Worm (Caenorhabditis elegans): ENCODE results near the gene C15H9.4.

C15H9.4 gene

ce11 chrX:6050849-6051248 is 46.6 kb upstream of the C15H9.4 start (continued):
- TF ChIP-seq lin-13 (GFP tag; optimal IDR thresholded peaks at IDR 0.05) (no peak), dsc-1 (tag; optimal IDR thresholded peaks at IDR 0.05) (no peak)

- TF ChIP-seq mep-1 (tag; optimal IDR thresholded peaks at IDR 0.05) (peak; percentile 32), lin-15B (tag; optimal IDR thresholded peaks at IDR 0.05) (no peak), jun-1 (tag; optimal IDR thresholded peaks at IDR 0.05) (no peak), fkh-10 (GFP tag; optimal IDR thresholded peaks at IDR 0.05) (no peak), C34B4.2 (tag; optimal IDR thresholded peaks at IDR 0.05) (no peak), F16B12.6 (tag; optimal IDR thresholded peaks at IDR 0.05) (peak; percentile 85), alr-1 (tag; optimal IDR thresholded peaks at IDR 0.05; ENCODE audit: borderline replicate concordance) (no peak), egl-13 (tag; optimal IDR thresholded peaks at IDR 0.05) (no peak), fos-1 (tag; optimal IDR thresholded peaks at IDR 0.05) (no peak), xbp-1 (tag; optimal IDR thresholded peaks at IDR 0.05) (peak; percentile 56), aha-1 (tag; optimal IDR thresholded peaks at IDR 0.05) (no peak), ceh-82 (tag; optimal IDR thresholded peaks at IDR 0.05) (peak in 1 of 3 experiments; percentile 29), unc-30 (tag; optimal IDR thresholded peaks at IDR 0.05) (no peak), zag-1 (tag; optimal IDR thresholded peaks at IDR 0.05) (no peak), mdl-1 (tag; optimal IDR thresholded peaks at IDR 0.05) (no peak), nhr-237 (tag; optimal IDR thresholded peaks at IDR 0.05) (no peak), nhr-71 (tag; optimal IDR thresholded peaks at IDR 0.05) (peak; percentile 28), ceh-8 (GFP tag; optimal IDR thresholded peaks at IDR 0.05) (no peak), ztf-4 (tag; optimal IDR thresholded peaks at IDR 0.05) (no peak), nhr-76 (tag; optimal IDR thresholded peaks at IDR 0.05) (no peak), ets-5 (GFP tag; IDR thresholded peaks at IDR 0.05) (no peak), lin-13 (GFP tag; optimal IDR thresholded peaks at IDR 0.05) (no peak), irx-1 (tag; optimal IDR thresholded peaks at IDR 0.05) (peak; percentile 37), ces-1 (GFP tag; optimal IDR thresholded peaks at IDR 0.05) (no peak), mef-2 (tag; optimal IDR thresholded peaks at IDR 0.05) (no peak), nhr-85 (tag) (peak; percentile 12), lsy-2 (tag; optimal IDR thresholded peaks at IDR 0.05) (peak in 1 of 2 experiments; percentile 35), nhr-19 (GFP tag; conservative IDR thresholded peaks at IDR 0.05) (no peak), skn-1 (tag; optimal IDR thresholded peaks at IDR 0.05) (no peak), nhr-11 (tag; optimal IDR thresholded peaks at IDR 0.05) (no peak), hlh-4 (tag; optimal IDR thresholded peaks at IDR 0.05) (no peak), snpc-4 (tag; optimal IDR thresholded peaks at IDR 0.05) (no peak), dpl-1 (GFP tag; optimal IDR thresholded peaks at IDR 0.05) (peak in 2 of 3 experiments; percentile 3 to 23), egl-27 (tag; optimal IDR thresholded peaks at IDR 0.05) (no peak), elt-3 (tag; optimal IDR thresholded peaks at IDR 0.05) (no peak), unc-86 (tag; optimal IDR thresholded peaks at IDR 0.05) (no peak), C16A3.4 (tag; optimal IDR thresholded peaks at IDR 0.05) (no peak), nhr-12 (tag; optimal IDR thresholded peaks at IDR 0.05) (no peak), sptf-1 (tag; optimal IDR thresholded peaks at IDR 0.05) (no peak), unc-62 (GFP tag; optimal IDR thresholded peaks at IDR 0.05) (no peak), unc-130 (tag; optimal IDR thresholded peaks at IDR 0.05) (peak; percentile 2), nhr-28 (tag; optimal IDR thresholded peaks at IDR 0.05) (no peak), lin-35 (GFP tag; optimal IDR thresholded peaks at IDR 0.05) (peak; percentile 7 to 22), sox-4 (tag; optimal IDR thresholded peaks at IDR 0.05) (no peak), C04F5.9 (tag; optimal IDR thresholded peaks at IDR 0.05) (no peak), vab-15 (tag; optimal IDR thresholded peaks at IDR 0.05) (peak; percentile 16), mab-9 (GFP tag; IDR thresholded peaks at IDR 0.05) (no peak), pqm-1 (tag; optimal IDR thresholded peaks at IDR 0.05) (no peak), isw-1 (GFP tag; IDR thresholded peaks at IDR 0.05) (no peak), sup-37 (GFP tag; optimal IDR thresholded peaks at IDR 0.05) (no peak), nhr-47 (tag; optimal IDR thresholded peaks at IDR 0.05) (no peak), lir-3 (tag; optimal IDR thresholded peaks at IDR 0.05; ENCODE audit: poor library complexity) (no peak)
Measured at ce11 chrX:6052744-6053143, 44.7 kb upstream of the C15H9.4 start, which contains the start of gene C45B2.6. C45B2.6 (plus strand) TSS chrX:6052879.

Measured in whole organism, L1 larva.